Worm (Caenorhabditis elegans) whole organism, L2 larva: Measurements from ENCODE around the gene pdfr-1.

Experiments used
- C34F6.9 ChIP-seq: fragments of 150-350 bp; optimal IDR thresholded peaks from 2 replicates; lab custom pipeline; 2014; ENCODE audit warnings: missing biosample characterization, missing genetic modification characterization
- F13H6.1 ChIP-seq: sonication (generic microtip); optimal IDR thresholded peaks from 2 replicates; lab custom pipeline; 2016; ENCODE audit warnings: missing genetic modification characterization, missing compliant biosample characterization
- R02D3.7 ChIP-seq: fragments of 150-350 bp; optimal IDR thresholded peaks from 2 replicates; lab custom pipeline; 2014; ENCODE audit warnings: missing biosample characterization, missing genetic modification characterization
- ZK546.5 ChIP-seq: sonication (generic microtip); optimal IDR thresholded peaks from 2 replicates; lab custom pipeline; 2017; ENCODE audit warnings: missing biosample characterization, missing genetic modification characterization
- alr-1 ChIP-seq: fragments of 150-350 bp; optimal IDR thresholded peaks from 2 replicates; lab custom pipeline; 2014; ENCODE audit warnings: missing biosample characterization, missing genetic modification characterization
- aly-2 ChIP-seq: fragments of 150-350 bp; optimal IDR thresholded peaks from 2 replicates; lab custom pipeline; 2014; ENCODE audit warnings: missing biosample characterization, missing genetic modification characterization
- ama-1 ChIP-seq: fragments of 150-350 bp; optimal IDR thresholded peaks from 2 replicates; lab custom pipeline; 2018; ENCODE audit warnings: inconsistent platforms
- blmp-1 ChIP-seq: sonication (generic microtip); optimal IDR thresholded peaks from 2 replicates; lab custom pipeline; 2017; ENCODE audit warnings: missing genetic modification characterization, mild to moderate bottlenecking, missing compliant biosample characterization, antibody characterized with exemption, moderate library complexity; ENCODE audit not compliant: insufficient read depth
- ceh-16 ChIP-seq: fragments of 150-350 bp; optimal IDR thresholded peaks from 2 replicates; lab custom pipeline; 2014; ENCODE audit warnings: missing biosample characterization, missing genetic modification characterization
- ceh-82 ChIP-seq: fragments of 150-350 bp; optimal IDR thresholded peaks from 2 replicates; lab custom pipeline; 2014; ENCODE audit warnings: missing biosample characterization, missing genetic modification characterization
- crh-2 ChIP-seq: sonication (generic microtip); optimal IDR thresholded peaks from 2 replicates; lab custom pipeline; 2017; ENCODE audit warnings: missing biosample characterization, missing genetic modification characterization
- elt-1 ChIP-seq: fragments of 150-350 bp; optimal IDR thresholded peaks from 2 replicates; lab custom pipeline; 2014; ENCODE audit warnings: missing biosample characterization, missing genetic modification characterization
- elt-3 ChIP-seq: sonication (generic microtip); optimal IDR thresholded peaks from 2 replicates; lab custom pipeline; 2017; ENCODE audit warnings: missing biosample characterization, missing genetic modification characterization
- fos-1 ChIP-seq: fragments of 150-350 bp; optimal IDR thresholded peaks from 2 replicates; lab custom pipeline; 2014; ENCODE audit warnings: missing biosample characterization, missing genetic modification characterization
- gmeb-1 ChIP-seq: fragments of 150-350 bp; optimal IDR thresholded peaks from 2 replicates; lab custom pipeline; 2014; ENCODE audit warnings: missing biosample characterization, missing genetic modification characterization
- lin-11 ChIP-seq: fragments of 150-350 bp; sonication (generic microtip); optimal IDR thresholded peaks from 2 replicates; lab custom pipeline; 2014; ENCODE audit warnings: missing biosample characterization, missing genetic modification characterization, inconsistent platforms, mixed read lengths
- lin-13 ChIP-seq: fragments of 150-350 bp; optimal IDR thresholded peaks from 2 replicates; lab custom pipeline; 2014; ENCODE audit warnings: missing biosample characterization, missing genetic modification reagents, missing genetic modification characterization
- lin-39 ChIP-seq: fragments of 150-350 bp; optimal IDR thresholded peaks from 2 replicates; lab custom pipeline; 2014; ENCODE audit warnings: missing biosample characterization, missing genetic modification reagents, missing genetic modification characterization
- lsy-2 ChIP-seq, 2 experiments: fragments of 150-350 bp in 1 of 2; sonication (generic microtip) in 1 of 2; optimal IDR thresholded peaks; 2 replicates each; lab custom pipeline; 2014 to 2017; ENCODE audit warnings: missing biosample characterization in 2 of 2, missing genetic modification characterization in 2 of 2
- mab-5 ChIP-seq: fragments of 150-350 bp; optimal IDR thresholded peaks from 2 replicates; lab custom pipeline; 2014; ENCODE audit warnings: missing biosample characterization, missing genetic modification characterization
- mbf-1 ChIP-seq: sonication (generic microtip); optimal IDR thresholded peaks from 2 replicates; lab custom pipeline; 2017; ENCODE audit warnings: missing biosample characterization, missing genetic modification characterization
- nhr-10 ChIP-seq: sonication (generic microtip); optimal IDR thresholded peaks from 2 replicates; lab custom pipeline; 2017; ENCODE audit warnings: missing biosample characterization, missing genetic modification characterization
- nhr-11 ChIP-seq: fragments of 150-350 bp; optimal IDR thresholded peaks from 2 replicates; lab custom pipeline; 2014; ENCODE audit warnings: missing biosample characterization, missing genetic modification characterization
- nhr-12 ChIP-seq: fragments of 150-350 bp; optimal IDR thresholded peaks from 2 replicates; lab custom pipeline; 2014; ENCODE audit warnings: missing biosample characterization, missing genetic modification characterization
- nhr-129 ChIP-seq: fragments of 150-350 bp; optimal IDR thresholded peaks from 2 replicates; lab custom pipeline; 2014; ENCODE audit warnings: missing biosample characterization, missing genetic modification characterization
- nhr-21 ChIP-seq: fragments of 150-350 bp; optimal IDR thresholded peaks from 2 replicates; lab custom pipeline; 2014; ENCODE audit warnings: missing biosample characterization, missing genetic modification characterization
- nhr-23 ChIP-seq: fragments of 150-350 bp; optimal IDR thresholded peaks from 2 replicates; lab custom pipeline; 2014; ENCODE audit warnings: missing biosample characterization, missing genetic modification reagents, missing genetic modification characterization
- nhr-25 ChIP-seq: fragments of 150-350 bp; sonication (generic microtip); optimal IDR thresholded peaks from 3 replicates; lab custom pipeline; 2014; ENCODE audit warnings: missing biosample characterization, missing genetic modification characterization
- nhr-6 ChIP-seq: fragments of 150-350 bp; optimal IDR thresholded peaks from 2 replicates; lab custom pipeline; 2014; ENCODE audit warnings: missing biosample characterization, missing genetic modification characterization
- nhr-77 ChIP-seq: fragments of 150-350 bp; optimal IDR thresholded peaks from 2 replicates; lab custom pipeline; 2014; ENCODE audit warnings: missing biosample characterization, missing genetic modification characterization
- peb-1 ChIP-seq: fragments of 150-350 bp; optimal IDR thresholded peaks from 2 replicates; lab custom pipeline; 2014; ENCODE audit warnings: missing biosample characterization, missing genetic modification characterization
- skn-1 ChIP-seq: sonication (generic microtip); optimal IDR thresholded peaks from 2 replicates; lab custom pipeline; 2017; ENCODE audit warnings: missing biosample characterization, missing genetic modification characterization
- sma-3 ChIP-seq: sonication (generic microtip); optimal IDR thresholded peaks from 2 replicates; lab custom pipeline; 2016; ENCODE audit warnings: missing genetic modification reagents, missing genetic modification characterization, missing compliant biosample characterization
- sma-9 ChIP-seq, 2 experiments: fragments of 150-350 bp in 1 of 2; sonication (generic microtip) in 1 of 2; optimal IDR thresholded peaks; 2 replicates each; lab custom pipeline; 2014 to 2016; ENCODE audit warnings: missing genetic modification characterization in 2 of 2, mild to moderate bottlenecking in 1 of 2, missing biosample characterization in 1 of 2, missing compliant biosample characterization in 1 of 2, missing genetic modification reagents in 1 of 2, moderate library complexity in 1 of 2
- snpc-4 ChIP-seq: fragments of 150-350 bp; optimal IDR thresholded peaks from 2 replicates; lab custom pipeline; 2014; ENCODE audit warnings: missing biosample characterization, missing genetic modification characterization
- unc-39 ChIP-seq: fragments of 150-350 bp; optimal IDR thresholded peaks from 2 replicates; lab custom pipeline; 2014; ENCODE audit warnings: missing biosample characterization, missing genetic modification characterization
- unc-55 ChIP-seq: fragments of 150-350 bp; sonication (generic microtip); optimal IDR thresholded peaks from 3 replicates; lab custom pipeline; 2014; ENCODE audit warnings: missing biosample characterization, missing genetic modification reagents, missing genetic modification characterization
- unc-62 ChIP-seq: fragments of 150-350 bp; optimal IDR thresholded peaks from 2 replicates; lab custom pipeline; 2014; ENCODE audit warnings: missing biosample characterization, missing genetic modification reagents, missing genetic modification characterization
- zag-1 ChIP-seq: fragments of 150-350 bp; optimal IDR thresholded peaks from 2 replicates; lab custom pipeline; 2014; ENCODE audit warnings: missing biosample characterization, missing genetic modification characterization
- ztf-11 ChIP-seq: sonication (generic microtip); optimal IDR thresholded peaks from 2 replicates; lab custom pipeline; 2017; ENCODE audit warnings: missing biosample characterization, missing genetic modification characterization
- ztf-4 ChIP-seq: fragments of 150-350 bp; optimal IDR thresholded peaks from 2 replicates; lab custom pipeline; 2014; ENCODE audit warnings: missing biosample characterization, missing genetic modification characterization

The pdfr-1 gene

DNA sequence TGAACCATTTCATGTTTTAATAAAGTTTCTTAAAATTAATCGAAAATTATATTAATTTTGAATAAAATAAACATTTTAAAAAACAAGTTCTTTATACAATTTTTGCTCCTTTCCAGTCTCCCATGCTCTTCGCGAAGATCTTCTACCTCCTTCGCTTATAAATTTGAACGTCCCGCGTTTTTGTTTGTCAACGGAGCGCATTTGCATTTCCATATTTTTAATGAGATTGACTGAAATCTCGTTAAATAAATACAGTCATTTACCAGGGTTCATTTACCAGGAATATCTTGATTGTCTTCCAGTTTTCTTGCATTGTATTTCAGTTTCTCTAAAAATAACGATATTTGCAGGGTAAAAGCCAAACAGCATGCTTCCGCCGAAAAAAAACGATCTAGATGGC is 36.8 kb downstream of the pdfr-1 start, which contains the start of gene cmtr-2 (continued):
- TF ChIP-seq aly-2 (no peak), ztf-4 (tag; lab: Kevin White, UChicago) (no peak), crh-2 (tag; lab: Kevin White, UChicago) (peak; percentile 51), nhr-12 (no peak), mab-5 (tag; lab: Kevin White, UChicago) (peak; percentile 13), nhr-10 (tag; lab: Kevin White, UChicago) (no peak), fos-1 (tag; lab: Kevin White, UChicago) (peak; percentile 27), sma-3 (GFP tag; lab: Kevin White, UChicago) (no peak), lin-13 (GFP tag; lab: Kevin White, UChicago) (peak; percentile 38), mbf-1 (no peak), unc-39 (tag; lab: Kevin White, UChicago) (no peak), R02D3.7 (no peak), elt-3 (tag; lab: Kevin White, UChicago) (no peak), ama-1 (no peak), unc-62 (GFP tag; lab: Kevin White, UChicago) (no peak), nhr-11 (tag; lab: Kevin White, UChicago) (no peak), ztf-11 (tag; lab: Kevin White, UChicago) (no peak)

ce11 chrIII:6612282-6612681 is 39.6 kb downstream of the pdfr-1 start, which contains the start of gene ctsa-4.2:
ctsa-4.2 (plus strand) TSS chrIII:6612528.
- TF ChIP-seq crh-2 (tag; lab: Kevin White, UChicago) (peak; percentile 14), skn-1 (tag; lab: Kevin White, UChicago) (peak; percentile 82), nhr-129 (peak; percentile 32), ZK546.5 (tag; lab: Kevin White, UChicago) (no peak), sma-9 (GFP tag; optimal IDR thresholded peaks at IDR 0.05; lab: Kevin White, UChicago) (peak; percentile 20), sma-9 (tag; optimal IDR thresholded peaks at IDR 0.05; lab: Kevin White, UChicago) (no peak), ztf-4 (tag; lab: Kevin White, UChicago) (no peak), gmeb-1 (tag; lab: Kevin White, UChicago) (no peak), ceh-82 (no peak), blmp-1 (tag; lab: Kevin White, UChicago) (no peak), lin-39 (tag; lab: Kevin White, UChicago) (no peak), peb-1 (tag; lab: Kevin White, UChicago) (no peak), unc-55 (GFP tag; lab: Kevin White, UChicago) (no peak), mbf-1 (no peak), F13H6.1 (tag; lab: Kevin White, UChicago) (no peak), fos-1 (tag; lab: Kevin White, UChicago) (peak; percentile 62), nhr-77 (tag; lab: Kevin White, UChicago) (no peak)

DNA sequence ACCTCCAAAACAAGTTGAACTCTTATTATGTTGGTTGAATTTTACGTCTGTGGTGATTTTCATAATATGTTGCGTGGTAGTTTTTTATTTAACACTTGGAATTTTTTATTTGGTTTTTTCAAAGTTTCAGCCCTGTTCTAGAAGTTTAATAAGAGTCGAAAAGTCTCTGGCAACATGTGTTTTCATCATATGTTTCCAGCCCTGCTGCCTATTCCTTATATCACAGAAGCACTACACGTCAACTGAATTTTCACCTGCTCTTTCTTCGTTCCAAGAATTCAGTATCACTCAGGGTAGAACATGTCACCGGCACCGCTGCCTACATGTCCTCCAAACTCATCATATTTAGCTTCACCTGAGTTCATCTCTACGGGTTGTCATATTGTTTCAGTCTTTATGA is 41.4 kb downstream of the pdfr-1 start, which contains the start of gene srh-40:
Gene srh-40 (plus strand): TSS at position 301 of the 400 bp plus-strand sequence.
- no peak for TF ChIP-seq R02D3.7

DNA sequence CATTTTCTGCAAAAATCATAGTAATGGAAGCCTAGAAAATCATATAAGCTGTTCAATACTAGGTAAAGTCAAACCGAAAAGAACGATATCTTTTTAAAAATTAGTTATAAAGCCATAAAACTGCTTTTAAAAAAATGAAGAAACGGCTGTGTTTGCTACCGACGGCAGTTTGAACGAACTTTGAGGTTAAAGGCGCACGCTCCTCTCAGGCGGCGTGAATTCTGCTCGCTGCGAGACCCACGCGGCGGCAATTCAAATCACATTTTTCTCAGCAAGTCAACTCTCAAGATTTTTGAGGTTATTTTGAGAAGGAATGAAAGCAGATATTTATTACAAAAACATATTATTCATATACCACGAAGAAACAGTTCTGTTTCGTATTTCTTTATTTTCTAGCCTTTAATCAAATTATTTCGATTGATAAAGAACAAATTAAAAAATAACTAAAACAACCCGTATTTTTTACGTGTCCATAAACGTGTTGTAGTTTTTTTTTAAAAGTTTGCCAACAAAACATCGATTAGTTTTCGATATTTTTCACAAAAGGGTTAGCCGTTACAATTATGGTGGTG is 43.7 kb downstream of the pdfr-1 start, which contains the start of the genes mdh-2 and F20H11.4:
Gene mdh-2 (minus strand): TSS at position 6 of the 572 bp plus-strand sequence.
Gene F20H11.4 (plus strand): TSS at position 522 of the 572 bp plus-strand sequence.
- TF ChIP-seq ztf-11 (tag; lab: Kevin White, UChicago) (no peak), crh-2 (tag; lab: Kevin White, UChicago) (peak; percentile 87), ZK546.5 (tag; lab: Kevin White, UChicago) (peak; percentile 45), nhr-11 (tag; lab: Kevin White, UChicago) (no peak), lin-11 (peak; percentile 83), C34F6.9 (tag; lab: Kevin White, UChicago) (peak; percentile 91), nhr-77 (tag; lab: Kevin White, UChicago) (no peak), snpc-4 (tag; lab: Kevin White, UChicago) (peak; percentile 65), aly-2 (no peak), fos-1 (tag; lab: Kevin White, UChicago) (peak; percentile 54), ztf-4 (tag; lab: Kevin White, UChicago) (peak; percentile 24), R02D3.7 (no peak), ama-1 (peak; percentile 67), unc-55 (GFP tag; lab: Kevin White, UChicago) (peak; percentile 95), nhr-6 (no peak), peb-1 (tag; lab: Kevin White, UChicago) (no peak), unc-39 (tag; lab: Kevin White, UChicago) (no peak), ceh-16 (tag; lab: Kevin White, UChicago) (no peak), blmp-1 (tag; lab: Kevin White, UChicago) (no peak), lin-13 (GFP tag; lab: Kevin White, UChicago) (peak; percentile 88), nhr-12 (no peak), nhr-25 (peak; percentile 70), sma-3 (GFP tag; lab: Kevin White, UChicago) (peak; percentile 77), zag-1 (no peak), elt-1 (tag; lab: Kevin White, UChicago) (no peak), lsy-2 (tag; optimal IDR thresholded peaks at IDR 0.05; lab: Kevin White, UChicago) (peak; percentile 55 to 90), unc-62 (GFP tag; lab: Kevin White, UChicago) (no peak), mbf-1 (no peak), F13H6.1 (tag; lab: Kevin White, UChicago) (peak; percentile 66), nhr-23 (tag; lab: Kevin White, UChicago) (no peak), nhr-129 (peak; percentile 81), skn-1 (tag; lab: Kevin White, UChicago) (no peak), mab-5 (tag; lab: Kevin White, UChicago) (peak; percentile 21), nhr-21 (peak; percentile 67), sma-9 (GFP tag; optimal IDR thresholded peaks at IDR 0.05; lab: Kevin White, UChicago) (peak; percentile 85), sma-9 (tag; optimal IDR thresholded peaks at IDR 0.05; lab: Kevin White, UChicago) (no peak), gmeb-1 (tag; lab: Kevin White, UChicago) (peak; percentile 95), nhr-10 (tag; lab: Kevin White, UChicago) (no peak), alr-1 (no peak)
